Worm (Caenorhabditis elegans) whole organism, young adult: ENCODE measurements around the gene nlp-9.
A peak's percentile ranks its signal among the peaks of the same experiment; 100 is the strongest.

ENCODE experiments used
- B0035.1 ChIP-seq: sonication (generic microtip); optimal IDR thresholded peaks from 2 replicates; lab custom pipeline; 2016; ENCODE audit warnings: missing genetic modification characterization, mild to moderate bottlenecking, missing compliant biosample characterization, missing genotype, missing genetic modification reagents
- C06A6.2 ChIP-seq: fragments of 200-800 bp; sonication (Bioruptor generic); conservative IDR thresholded peaks from 2 replicates; pipeline ENCODE4 v1.3.6; 2022; ENCODE audit warnings: missing genetic modification characterization, missing compliant biosample characterization
- F23B12.7 ChIP-seq: sonication (generic microtip); optimal IDR thresholded peaks from 2 replicates; lab custom pipeline; 2017; ENCODE audit warnings: missing genetic modification characterization, mild to moderate bottlenecking, missing compliant biosample characterization, antibody characterized with exemption, moderate library complexity; ENCODE audit not compliant: insufficient read depth
- F39B2.1 ChIP-seq: fragments of 200-800 bp; sonication (Bioruptor generic); IDR thresholded peaks from 2 replicates; pipeline ENCODE4 v1.3.6; 2022; ENCODE audit warnings: missing genetic modification reagents, missing genetic modification characterization, missing compliant biosample characterization
- F52B5.7 ChIP-seq: sonication (generic microtip); optimal IDR thresholded peaks from 2 replicates; lab custom pipeline; 2016; ENCODE audit warnings: mild to moderate bottlenecking, missing genetic modification characterization, missing compliant biosample characterization
- F57A8.1 ChIP-seq: fragments of 200-800 bp; sonication (Bioruptor generic); optimal IDR thresholded peaks from 2 replicates; lab custom pipeline; 2018; ENCODE audit warnings: mild to moderate bottlenecking, missing genetic modification characterization, moderate library complexity, missing compliant biosample characterization
- F57C9.4 ChIP-seq: sonication (generic microtip); optimal IDR thresholded peaks from 2 replicates; lab custom pipeline; 2017; ENCODE audit warnings: mild to moderate bottlenecking, missing genetic modification characterization, missing compliant biosample characterization
- K12H6.12 ChIP-seq: fragments of 200-800 bp; sonication (Bioruptor generic); optimal IDR thresholded peaks from 2 replicates; lab custom pipeline; 2018; ENCODE audit warnings: mild to moderate bottlenecking, missing genetic modification characterization, missing compliant biosample characterization
- Y53F4B.3 ChIP-seq: fragments of 200-800 bp; sonication (Bioruptor generic); IDR thresholded peaks from 2 replicates; pipeline ENCODE4 v1.3.6; 2022; ENCODE audit warnings: missing genetic modification reagents, missing genetic modification characterization, missing compliant biosample characterization
- Y79H2A.3 ChIP-seq: fragments of 200-800 bp; sonication (Bioruptor generic); conservative IDR thresholded peaks from 2 replicates; pipeline ENCODE4 v1.3.6; 2022; ENCODE audit warnings: missing genetic modification reagents, missing genetic modification characterization, missing compliant biosample characterization
- aptf-3 ChIP-seq: fragments of 200-800 bp; sonication (Bioruptor generic); IDR thresholded peaks from 2 replicates; pipeline ENCODE4 v1.3.6; 2022; ENCODE audit warnings: missing genetic modification characterization, missing compliant biosample characterization
- cebp-2 ChIP-seq: fragments of 200-800 bp; sonication (Bioruptor generic); IDR thresholded peaks from 2 replicates; pipeline ENCODE4 v1.3.6; 2022; ENCODE audit warnings: missing genetic modification characterization, missing compliant biosample characterization
- ceh-58 ChIP-seq: fragments of 200-800 bp; sonication (Bioruptor generic); IDR thresholded peaks from 2 replicates; pipeline ENCODE4 v1.3.6; 2022; ENCODE audit warnings: missing genetic modification characterization, missing compliant biosample characterization
- ceh-79 ChIP-seq: sonication (generic microtip); optimal IDR thresholded peaks from 2 replicates; lab custom pipeline; 2017; ENCODE audit warnings: mild to moderate bottlenecking, missing genetic modification characterization, missing compliant biosample characterization
- ekl-4 ChIP-seq: fragments of 200-800 bp; sonication (Bioruptor generic); IDR thresholded peaks from 2 replicates; pipeline ENCODE4 v1.3.6; 2022; ENCODE audit warnings: missing genetic modification reagents, missing genetic modification characterization, missing compliant biosample characterization
- hrde-1 ChIP-seq: sonication (generic microtip); optimal IDR thresholded peaks from 2 replicates; lab custom pipeline; 2016; ENCODE audit warnings: missing genetic modification characterization, mild to moderate bottlenecking, missing compliant biosample characterization, moderate library complexity, missing genotype, missing genetic modification reagents, borderline replicate concordance
- hsf-1 ChIP-seq: fragments of 200-800 bp; sonication (Bioruptor generic); IDR thresholded peaks from 2 replicates; pipeline ENCODE4 v1.3.6; 2022; ENCODE audit warnings: missing genetic modification reagents, missing genetic modification characterization, missing compliant biosample characterization
- lin-35 ChIP-seq, 3 experiments: fragments of 150-350 bp in 2 of 3; sonication (generic microtip) in 1 of 3; optimal IDR thresholded peaks; 2 replicates each; lab custom pipeline; 2014 to 2018; ENCODE audit warnings: missing biosample characterization in 3 of 3, missing genetic modification characterization in 3 of 3, missing genetic modification reagents in 3 of 3
- lsy-27 ChIP-seq: sonication (generic microtip); optimal IDR thresholded peaks from 2 replicates; lab custom pipeline; 2017; ENCODE audit warnings: missing genetic modification characterization, mild to moderate bottlenecking, missing compliant biosample characterization, antibody characterized with exemption, missing genotype, borderline replicate concordance; ENCODE audit not compliant: insufficient read depth
- madf-6 ChIP-seq: fragments of 200-800 bp; sonication (Bioruptor generic); IDR thresholded peaks from 2 replicates; pipeline ENCODE4 v1.3.6; 2022; ENCODE audit warnings: missing genetic modification reagents, missing genetic modification characterization, missing compliant biosample characterization
- madf-8 ChIP-seq: fragments of 200-800 bp; sonication (Bioruptor generic); conservative IDR thresholded peaks from 2 replicates; pipeline ENCODE4 v1.3.6; 2022; ENCODE audit warnings: missing genetic modification reagents, missing genetic modification characterization, missing compliant biosample characterization
- nhr-179 ChIP-seq: sonication (generic microtip); optimal IDR thresholded peaks from 2 replicates; lab custom pipeline; 2016; ENCODE audit warnings: mild to moderate bottlenecking, missing genetic modification characterization, missing compliant biosample characterization
- nhr-90 ChIP-seq: sonication (generic microtip); optimal IDR thresholded peaks from 2 replicates; lab custom pipeline; 2016; ENCODE audit warnings: missing genotype, mild to moderate bottlenecking, missing genetic modification characterization, missing compliant biosample characterization
- pha-4 ChIP-seq: fragments of 150-350 bp; sonication (generic microtip); optimal IDR thresholded peaks from 2 replicates; lab custom pipeline; 2014; ENCODE audit warnings: missing biosample characterization, missing genetic modification reagents, missing genetic modification characterization
- sea-2 ChIP-seq: fragments of 200-800 bp; sonication (Bioruptor generic); IDR thresholded peaks from 2 replicates; pipeline ENCODE4 v1.3.6; 2022; ENCODE audit warnings: missing genetic modification characterization, missing compliant biosample characterization
- snpc-1.1 ChIP-seq: sonication (generic microtip); optimal IDR thresholded peaks from 2 replicates; lab custom pipeline; 2017; ENCODE audit warnings: missing genetic modification characterization, mild to moderate bottlenecking, missing compliant biosample characterization, antibody characterized with exemption, moderate library complexity, missing genotype, missing genetic modification reagents; ENCODE audit not compliant: insufficient read depth
- snpc-4 ChIP-seq, 5 experiments: fragments of 150-350 bp in 1 of 5; sonication (generic microtip) in 4 of 5; optimal IDR thresholded peaks; 2 replicates each; lab custom pipeline; 2014 to 2018; ENCODE audit warnings: missing genetic modification characterization in 5 of 5, missing biosample characterization in 3 of 5, antibody characterized with exemption in 2 of 5, mild to moderate bottlenecking in 2 of 5, missing compliant biosample characterization in 2 of 5, missing genotype in 2 of 5, moderate library complexity in 2 of 5, missing genetic modification reagents in 1 of 5
- sptf-2 ChIP-seq: fragments of 200-800 bp; sonication (Bioruptor generic); optimal IDR thresholded peaks from 2 replicates; lab custom pipeline; 2018; ENCODE audit warnings: mild to moderate bottlenecking, missing genetic modification characterization, missing compliant biosample characterization
- tbx-9 ChIP-seq: sonication (generic microtip); optimal IDR thresholded peaks from 2 replicates; lab custom pipeline; 2016; ENCODE audit warnings: borderline replicate concordance, missing genetic modification characterization, inconsistent platforms, missing compliant biosample characterization
- unc-130 ChIP-seq: sonication (generic microtip); optimal IDR thresholded peaks from 2 replicates; lab custom pipeline; 2016; ENCODE audit warnings: missing genetic modification reagents, missing genetic modification characterization, missing compliant biosample characterization
- xnd-1 ChIP-seq: sonication (generic microtip); optimal IDR thresholded peaks from 2 replicates; lab custom pipeline; 2016; ENCODE audit warnings: missing genotype, missing genetic modification reagents, missing genetic modification characterization, missing compliant biosample characterization
- ztf-18 ChIP-seq: sonication (generic microtip); optimal IDR thresholded peaks from 2 replicates; lab custom pipeline; 2016; ENCODE audit warnings: missing genotype, mild to moderate bottlenecking, missing genetic modification characterization, missing compliant biosample characterization

nlp-9 gene

ce11 chrV:4248359-4248758 is 28.9 kb downstream of the nlp-9 start:
- no peak for TF ChIP-seq Y79H2A.3 (GFP tag; lab: Robert Waterston, UW)
- TF ChIP-seq madf-8 (GFP tag; lab: Robert Waterston, UW): no peak
- TF ChIP-seq snpc-1.1 (tag; lab: Kevin White, UChicago): peak; percentile 37
- peak; percentile 46 for TF ChIP-seq snpc-4 (GFP tag; optimal IDR thresholded peaks at IDR 0.05; lab: Kevin White, UChicago)
- peak in 2 of 4 experiments; percentile 87 to 94 for TF ChIP-seq snpc-4 (tag; optimal IDR thresholded peaks at IDR 0.05; lab: Kevin White, UChicago)
- no peak for TF ChIP-seq nhr-179 (tag; lab: Kevin White, UChicago)

ce11 chrV:4250047-4250446 is 30.6 kb downstream of the nlp-9 start, which contains the start of gene srt-13:
TSS of gene srt-13 (minus strand) at chrV:4250147.
- TF ChIP-seq ceh-58: no peak
- TF ChIP-seq ztf-18: no peak
- no peak for TF ChIP-seq lin-35 (GFP tag; optimal IDR thresholded peaks at IDR 0.05; lab: Kevin White, UChicago)
- TF ChIP-seq C06A6.2 (GFP tag; lab: Robert Waterston, UW): no peak
- TF ChIP-seq sea-2: no peak
- TF ChIP-seq lsy-27 (tag; lab: Kevin White, UChicago): no peak
- TF ChIP-seq madf-8 (GFP tag; lab: Robert Waterston, UW): no peak
- TF ChIP-seq pha-4: no peak
- no peak for TF ChIP-seq F57A8.1 (GFP tag; lab: Kevin White, UChicago)
- TF ChIP-seq, all 124 proteins: peak for 0

ce11 chrV:4256474-4256873 is 37.0 kb downstream of the nlp-9 start, which contains the start of gene srt-14:
TSS of gene srt-14 (minus strand) at chrV:4256574.
- TF ChIP-seq unc-130 (GFP tag; lab: Kevin White, UChicago) (no peak), xnd-1 (no peak), K12H6.12 (no peak), hsf-1 (GFP tag; lab: Robert Waterston, UW) (no peak), ceh-58 (no peak), madf-6 (GFP tag; lab: Robert Waterston, UW) (no peak), ceh-79 (tag; lab: Kevin White, UChicago) (no peak), aptf-3 (GFP tag; lab: Robert Waterston, UW) (no peak)

ce11 chrV:4260090-4260489 is 40.6 kb downstream of the nlp-9 start, which contains the start of gene srt-3:
TSS of gene srt-3 (minus strand) at chrV:4260190.
- TF ChIP-seq sptf-2 (GFP tag; lab: Kevin White, UChicago) (no peak), ekl-4 (GFP tag; lab: Robert Waterston, UW) (no peak), tbx-9 (tag; lab: Kevin White, UChicago) (no peak), F23B12.7 (tag; lab: Kevin White, UChicago) (no peak), hrde-1 (tag; lab: Kevin White, UChicago) (no peak), B0035.1 (tag; lab: Kevin White, UChicago) (no peak), Y53F4B.3 (no peak), F52B5.7 (tag; lab: Kevin White, UChicago) (no peak), F57C9.4 (tag; lab: Kevin White, UChicago) (no peak), cebp-2 (GFP tag; lab: Robert Waterston, UW) (no peak), nhr-90 (tag; lab: Kevin White, UChicago) (no peak), F39B2.1 (GFP tag; lab: Robert Waterston, UW) (no peak)
